Fruit fly (Drosophila melanogaster): ENCODE results near the gene sgl.

sgl gene

DNA sequence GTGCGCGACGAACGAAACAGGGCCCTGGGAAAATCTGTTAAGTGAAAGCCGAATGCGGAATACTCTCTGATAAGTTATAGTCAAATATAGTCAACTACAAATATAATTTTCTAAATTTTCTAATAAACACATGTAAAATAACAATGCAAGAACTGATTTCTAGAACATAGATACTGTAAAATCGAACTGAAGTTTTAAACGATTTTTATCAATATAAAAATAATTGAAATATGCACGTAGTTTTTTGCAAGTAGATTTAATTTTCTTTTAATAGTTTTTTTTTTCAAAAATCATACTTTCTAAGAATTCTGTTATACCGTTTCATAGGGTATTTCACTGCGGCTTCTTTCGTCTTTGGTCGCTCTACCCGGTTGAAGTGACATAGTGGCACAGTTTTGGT, 43.8 kb upstream of the sgl start (continued):
- no peak for TF ChIP-seq al (GFP tag; IDR thresholded peaks at IDR 0.05)
- TF ChIP-seq Taf1 (GFP tag; IDR thresholded peaks at IDR 0.05) = no peak
- TF ChIP-seq MBD-R2 (GFP tag; IDR thresholded peaks at IDR 0.05) = no peak
- TF ChIP-seq Lpt (GFP tag; optimal IDR thresholded peaks at IDR 0.05) = no peak
- peak; percentile 42 for TF ChIP-seq exex (tag; optimal IDR thresholded peaks at IDR 0.05)
- TF ChIP-seq dysf (GFP tag; IDR thresholded peaks at IDR 0.05) = peak; percentile 89
- TF ChIP-seq CG11247 (GFP tag; IDR thresholded peaks at IDR 0.05) = no peak
- no peak for TF ChIP-seq otp (GFP tag; IDR thresholded peaks at IDR 0.05)
- TF ChIP-seq CG13424 (tag; optimal IDR thresholded peaks at IDR 0.05) = peak; percentile 95
- peak; percentile 29 for TF ChIP-seq Mes4 (GFP tag; optimal IDR thresholded peaks at IDR 0.05)
- TF ChIP-seq Myb (GFP tag; optimal IDR thresholded peaks at IDR 0.05) = no peak
- TF ChIP-seq ranshi (GFP tag; IDR thresholded peaks at IDR 0.05) = no peak
- peak; percentile 87 for TF ChIP-seq Meics (GFP tag; optimal IDR thresholded peaks at IDR 0.05)
- TF ChIP-seq CG10959 (GFP tag; IDR thresholded peaks at IDR 0.05) = 0 out of 2 replicates have a peak, but pooled peaks have one; percentile 22
- TF ChIP-seq CG18599 (GFP tag; optimal IDR thresholded peaks at IDR 0.05) = peak; percentile 87
- TF ChIP-seq chif (GFP tag; optimal IDR thresholded peaks at IDR 0.05) = peak; percentile 50 to 63
- peak; percentile 56; the same call in 2 of the 3 replicates for TF ChIP-seq Aef1 (GFP tag; IDR thresholded peaks at IDR 0.05)
- TF ChIP-seq CG6813 (GFP tag; optimal IDR thresholded peaks at IDR 0.05) = peak; percentile 78
- TF ChIP-seq cato (GFP tag; optimal IDR thresholded peaks at IDR 0.05; ENCODE audit: borderline replicate concordance) = peak; percentile 35
- TF ChIP-seq jumu (GFP tag; optimal IDR thresholded peaks at IDR 0.05) = no peak
- TF ChIP-seq CG12744 (GFP tag; optimal IDR thresholded peaks at IDR 0.05) = no peak
- peak; percentile 96 for TF ChIP-seq sens (GFP tag)
- peak; percentile 81 for TF ChIP-seq Camta (GFP tag; optimal IDR thresholded peaks at IDR 0.05)
- TF ChIP-seq CG42726 (GFP tag; IDR thresholded peaks at IDR 0.05; ENCODE audit: partially characterized antibody) = no peak
- no peak for TF ChIP-seq ham (GFP tag; IDR thresholded peaks at IDR 0.05)
- peak; percentile 67 for TF ChIP-seq Ets65A (GFP tag)
- no peak for TF ChIP-seq gfzf (GFP tag; optimal IDR thresholded peaks at IDR 0.05)
- TF ChIP-seq gsb (GFP tag; IDR thresholded peaks at IDR 0.05) = 0 out of 2 replicates have a peak, but pooled peaks have one; percentile 17
- peak; percentile 54; the same call in 1 of the 2 replicates for TF ChIP-seq Awh (GFP tag; IDR thresholded peaks at IDR 0.05)
- no peak for TF ChIP-seq hkb (optimal IDR thresholded peaks at IDR 0.05)
- TF ChIP-seq hkb (GFP tag; IDR thresholded peaks at IDR 0.05) = peak; percentile 81
- TF ChIP-seq CG3847 (GFP tag; IDR thresholded peaks at IDR 0.05) = peak; percentile 41; the same call in 1 of the 2 replicates
- TF ChIP-seq CG10431 (GFP tag; optimal IDR thresholded peaks at IDR 0.05) = peak; percentile 81
- no peak for TF ChIP-seq C15 (GFP tag; IDR thresholded peaks at IDR 0.05)
- TF ChIP-seq CG7357 (GFP tag; IDR thresholded peaks at IDR 0.05) = peak; percentile 62; the same call in 1 of the 3 replicates
- peak; percentile 94 for TF ChIP-seq CG11504 (tag; optimal IDR thresholded peaks at IDR 0.05)
- TF ChIP-seq Drgx (GFP tag; IDR thresholded peaks at IDR 0.05) = peak; percentile 64
- peak; percentile 69 for TF ChIP-seq Spps (tag; optimal IDR thresholded peaks at IDR 0.05)
- peak; percentile 67 for TF ChIP-seq run (tag; optimal IDR thresholded peaks at IDR 0.05)
- no peak for TF ChIP-seq CG8765 (GFP tag; IDR thresholded peaks at IDR 0.05)
- TF ChIP-seq Fer1 (GFP tag; optimal IDR thresholded peaks at IDR 0.05) = peak; percentile 90
- peak; percentile 41; the same call in 1 of the 2 replicates for TF ChIP-seq CG43689 (GFP tag; IDR thresholded peaks at IDR 0.05)
- TF ChIP-seq CG15269 (tag; optimal IDR thresholded peaks at IDR 0.05) = peak; percentile 93
- TF ChIP-seq CG31441 (GFP tag; IDR thresholded peaks at IDR 0.05) = peak; percentile 94
- peak; percentile 51 for TF ChIP-seq Side (GFP tag; optimal IDR thresholded peaks at IDR 0.05)
- peak; percentile 63 for TF ChIP-seq caup (GFP tag; optimal IDR thresholded peaks at IDR 0.05; ENCODE audit: severe bottlenecking)
- peak; percentile 96 for TF ChIP-seq phol (tag; optimal IDR thresholded peaks at IDR 0.05)
- TF ChIP-seq CG17802 (tag; optimal IDR thresholded peaks at IDR 0.05) = peak; percentile 32
- TF ChIP-seq prd (optimal IDR thresholded peaks at IDR 0.05) = no peak
- TF ChIP-seq prd (GFP tag; IDR thresholded peaks at IDR 0.05) = peak; percentile 76; the same call in 2 of the 3 replicates
- TF ChIP-seq CG6175 (GFP tag; IDR thresholded peaks at IDR 0.05) = no peak
- TF ChIP-seq ap (GFP tag; IDR thresholded peaks at IDR 0.05) = peak; percentile 66

All from whole organism, embryonic.